Worm (Caenorhabditis elegans): ENCODE measurements around the gene hch-1.

The hch-1 gene

DNA sequence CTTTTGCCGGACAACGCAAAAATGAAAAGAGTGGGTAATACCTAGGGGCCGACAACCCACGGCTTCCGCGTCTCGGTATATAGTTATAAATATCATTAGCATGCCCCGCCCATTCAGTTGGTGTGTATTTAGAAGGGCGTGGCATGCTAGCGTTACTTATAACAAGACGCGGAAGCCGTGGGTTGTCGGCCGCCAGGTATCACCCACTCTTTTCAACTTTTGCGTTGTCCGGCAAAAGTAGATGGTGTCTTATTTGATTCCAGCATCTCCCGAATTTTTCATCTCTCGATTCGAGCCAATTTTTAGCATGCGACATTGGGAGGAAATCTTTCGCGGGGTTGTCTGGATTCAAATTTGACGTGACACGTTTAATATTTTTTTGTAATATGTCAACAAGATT, 18.0 kb upstream of the hch-1 start:
- TF ChIP-seq hlh-4 (tag; optimal IDR thresholded peaks at IDR 0.05) (no peak), efl-1 (optimal IDR thresholded peaks at IDR 0.05) (no peak), efl-1 (GFP tag; optimal IDR thresholded peaks at IDR 0.05 in 1 of 2) (peak in 1 of 2 experiments; percentile 66)

DNA sequence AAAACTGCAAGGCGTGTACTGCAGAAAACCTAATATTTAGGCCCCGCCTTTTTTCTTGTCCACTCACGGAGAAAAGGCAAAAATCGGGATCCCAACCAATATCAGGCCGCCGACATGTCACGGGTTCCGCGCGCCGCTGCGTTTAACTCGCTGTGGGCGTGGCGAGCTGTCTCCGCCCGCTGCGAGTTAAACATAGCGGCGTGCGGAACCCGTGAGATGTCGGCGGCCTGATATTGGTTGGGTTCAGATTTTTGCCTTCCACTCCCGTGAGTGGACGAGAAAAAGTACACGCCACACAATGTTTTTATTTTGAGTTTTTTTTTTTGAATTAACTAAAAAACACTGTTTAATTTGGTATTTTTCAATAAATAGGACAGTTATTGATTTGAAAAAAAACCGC, 15.7 kb upstream of the hch-1 start:
- no peak for TF ChIP-seq Y116A8C.19 (tag; optimal IDR thresholded peaks at IDR 0.05; ENCODE audit: borderline replicate concordance)
- TF ChIP-seq nhr-85 (tag): no peak
- TF ChIP-seq efl-1 (optimal IDR thresholded peaks at IDR 0.05): no peak
- no peak for TF ChIP-seq efl-1 (GFP tag; optimal IDR thresholded peaks at IDR 0.05 in 1 of 2)
- TF ChIP-seq mef-2 (tag; optimal IDR thresholded peaks at IDR 0.05): no peak
- no peak for TF ChIP-seq nhr-84 (tag; optimal IDR thresholded peaks at IDR 0.05)
- TF ChIP-seq ceh-88 (GFP tag; IDR thresholded peaks at IDR 0.05): no peak
- no peak for TF ChIP-seq ceh-63 (GFP tag; optimal IDR thresholded peaks at IDR 0.05)

DNA sequence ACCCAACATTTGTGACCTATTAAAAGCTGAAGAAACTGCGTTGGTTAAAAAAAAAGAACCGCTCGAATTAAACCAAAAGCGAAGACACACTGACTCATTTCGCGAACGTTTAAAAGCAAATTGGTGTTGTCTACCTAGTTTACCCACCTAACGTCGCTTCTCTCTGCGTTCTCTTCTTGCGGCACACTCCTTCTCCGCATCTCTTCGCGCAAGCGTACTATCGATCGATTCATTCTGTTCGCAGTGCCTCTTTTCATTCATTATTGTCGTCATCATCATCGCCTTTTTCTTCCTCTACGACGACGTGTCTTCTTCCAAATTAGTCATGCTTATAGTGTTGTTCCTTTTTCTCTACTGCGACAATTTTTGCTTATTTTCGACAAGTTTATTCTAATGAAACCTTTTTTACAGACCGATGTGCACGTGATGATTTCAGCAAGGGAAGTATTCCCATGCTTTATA, 11.4 kb upstream of the hch-1 start, which contains the start of gene atrn-1:
Gene atrn-1, plus strand, starts transcription at position 412 of the 462 bp plus-strand sequence.
- TF ChIP-seq sptf-1 (tag; optimal IDR thresholded peaks at IDR 0.05): no peak
- peak; percentile 13 for TF ChIP-seq nhr-20 (tag; optimal IDR thresholded peaks at IDR 0.05)
- peak; percentile 39 for TF ChIP-seq blmp-1 (tag; optimal IDR thresholded peaks at IDR 0.05)
- peak in 1 of 6 experiments; percentile 11 for TF ChIP-seq elt-3 (tag; optimal IDR thresholded peaks at IDR 0.05)
- no peak for TF ChIP-seq hlh-17 (GFP tag; optimal IDR thresholded peaks at IDR 0.05; ENCODE audit: borderline replicate concordance)
- TF ChIP-seq elt-2 (tag; optimal IDR thresholded peaks at IDR 0.05): no peak
- TF ChIP-seq skn-1 (tag; optimal IDR thresholded peaks at IDR 0.05): peak; percentile 12
- peak; percentile 17 for TF ChIP-seq snu-23 (GFP tag; optimal IDR thresholded peaks at IDR 0.05)
- TF ChIP-seq lin-14 (GFP tag; optimal IDR thresholded peaks at IDR 0.05): peak; percentile 52

DNA sequence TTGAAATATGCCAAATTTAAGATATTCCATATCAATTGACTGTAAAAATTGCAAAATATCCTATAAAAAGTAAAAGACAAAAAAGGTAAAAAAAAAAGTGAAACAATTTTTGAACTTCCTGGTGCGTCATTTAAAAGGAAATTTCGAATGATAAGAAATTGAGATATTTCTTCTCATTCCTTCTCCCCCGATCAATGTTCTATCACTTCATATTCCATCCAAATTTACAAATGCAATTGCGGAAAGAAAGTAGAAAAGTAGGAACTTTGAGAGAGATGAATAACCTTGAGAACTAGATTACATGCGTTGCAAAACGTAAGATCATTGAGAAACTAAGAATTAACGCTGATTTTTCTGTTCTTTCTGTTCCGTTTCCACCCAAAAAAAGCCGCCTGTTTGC, 9.8 kb upstream of the hch-1 start:
- TF ChIP-seq blmp-1 (tag; optimal IDR thresholded peaks at IDR 0.05) (peak; percentile 72), nhr-20 (tag; optimal IDR thresholded peaks at IDR 0.05) (peak; percentile 10), fkh-8 (tag; optimal IDR thresholded peaks at IDR 0.05) (no peak), nhr-71 (tag; optimal IDR thresholded peaks at IDR 0.05) (no peak), lin-14 (GFP tag; optimal IDR thresholded peaks at IDR 0.05) (peak; percentile 54), nhr-84 (tag; optimal IDR thresholded peaks at IDR 0.05) (no peak), elt-3 (tag; optimal IDR thresholded peaks at IDR 0.05) (peak in 2 of 6 experiments; percentile 44 to 80), C16A3.4 (tag; optimal IDR thresholded peaks at IDR 0.05) (no peak), nhr-85 (tag) (peak; percentile 58), ztf-11 (tag; optimal IDR thresholded peaks at IDR 0.05) (no peak)

DNA sequence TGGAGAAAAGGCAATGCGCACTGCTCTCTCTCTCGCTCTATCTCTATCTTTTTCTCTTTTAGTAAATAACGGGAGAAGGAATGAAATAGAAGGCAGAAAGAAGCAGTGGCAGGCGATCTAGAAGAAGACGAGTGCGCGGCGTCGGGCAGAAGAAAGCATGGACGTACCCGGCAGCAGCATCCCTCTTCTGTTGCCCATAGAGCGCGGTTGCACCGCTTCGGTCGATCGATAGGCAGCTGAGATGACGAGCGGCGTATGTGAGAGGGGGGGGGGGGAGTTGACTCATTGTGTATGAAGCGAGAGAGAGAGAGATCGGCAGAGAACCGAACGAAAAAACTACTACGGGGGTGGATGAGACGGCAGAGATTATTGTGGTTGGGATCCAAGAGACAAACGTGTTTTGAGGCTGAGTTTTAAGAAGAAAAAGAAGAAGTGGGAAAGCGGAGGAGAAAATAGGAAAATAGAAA, 8.4 kb upstream of the hch-1 start:
- TF ChIP-seq nhr-85 (tag) (peak; percentile 95), alr-1 (tag; optimal IDR thresholded peaks at IDR 0.05; ENCODE audit: borderline replicate concordance) (no peak), tbx-2 (tag; optimal IDR thresholded peaks at IDR 0.05) (peak; percentile 94), nhr-84 (tag; optimal IDR thresholded peaks at IDR 0.05) (no peak), dsc-1 (tag; optimal IDR thresholded peaks at IDR 0.05) (peak; percentile 87), ceh-63 (GFP tag; optimal IDR thresholded peaks at IDR 0.05) (no peak), mdl-1 (tag; optimal IDR thresholded peaks at IDR 0.05) (peak; percentile 44 to 82), tlp-1 (tag; optimal IDR thresholded peaks at IDR 0.05) (no peak), egl-27 (tag; optimal IDR thresholded peaks at IDR 0.05) (peak; percentile 44 to 81), lin-39 (tag; optimal IDR thresholded peaks at IDR 0.05) (no peak), elt-2 (tag; optimal IDR thresholded peaks at IDR 0.05) (no peak), mef-2 (tag; optimal IDR thresholded peaks at IDR 0.05) (peak; percentile 89), nhr-12 (tag; optimal IDR thresholded peaks at IDR 0.05) (no peak), skn-1 (tag; optimal IDR thresholded peaks at IDR 0.05) (peak; percentile 85), unc-30 (tag; optimal IDR thresholded peaks at IDR 0.05) (no peak), lin-15B (tag; optimal IDR thresholded peaks at IDR 0.05) (peak; percentile 74), unc-98 (GFP tag; IDR thresholded peaks at IDR 0.05) (no peak), ceh-82 (tag; optimal IDR thresholded peaks at IDR 0.05) (peak; percentile 91 to 96 (median 93)), lsy-2 (tag; optimal IDR thresholded peaks at IDR 0.05) (peak; percentile 84 to 89), ceh-8 (GFP tag; optimal IDR thresholded peaks at IDR 0.05) (peak; percentile 89), Y116A8C.19 (tag; optimal IDR thresholded peaks at IDR 0.05; ENCODE audit: borderline replicate concordance) (no peak), nhr-71 (tag; optimal IDR thresholded peaks at IDR 0.05) (peak; percentile 97), sox-4 (tag; optimal IDR thresholded peaks at IDR 0.05) (peak; percentile 83), C04F5.9 (tag; optimal IDR thresholded peaks at IDR 0.05) (peak; percentile 35), blmp-1 (tag; optimal IDR thresholded peaks at IDR 0.05) (peak; percentile 54), mep-1 (tag; optimal IDR thresholded peaks at IDR 0.05) (peak; percentile 88), hlh-4 (tag; optimal IDR thresholded peaks at IDR 0.05) (no peak), isw-1 (GFP tag; IDR thresholded peaks at IDR 0.05) (peak; percentile 88), aly-2 (tag; optimal IDR thresholded peaks at IDR 0.05) (no peak), irx-1 (tag; optimal IDR thresholded peaks at IDR 0.05) (peak; percentile 84), efl-1 (optimal IDR thresholded peaks at IDR 0.05) (peak; percentile 71 to 79), efl-1 (GFP tag; optimal IDR thresholded peaks at IDR 0.05 in 1 of 2) (peak; percentile 53 to 95)
